Fruit fly (Drosophila melanogaster) whole organism, embryonic: ENCODE data around the gene mib1.

Source experiments
- Aef1 ChIP-seq: fragments of 200-800 bp; sonication (Bioruptor generic); IDR thresholded peaks from 3 replicates; pipeline ENCODE4 v1.3.6; 2022; ENCODE audit warnings: missing biosample characterization, missing genetic modification characterization
- Bgb ChIP-seq: fragments of 200-800 bp; sonication (Bioruptor generic); IDR thresholded peaks from 2 replicates; pipeline ENCODE4 v1.3.6; 2022; ENCODE audit warnings: missing biosample characterization, missing genetic modification characterization; ENCODE audit not compliant: partially characterized antibody
- C15 ChIP-seq: fragments of 200-800 bp; sonication (Bioruptor generic); IDR thresholded peaks from 3 replicates; pipeline ENCODE4 v1.3.6; 2022; ENCODE audit warnings: missing biosample characterization, missing genetic modification characterization
- CG10267 ChIP-seq: fragments of 200-800 bp; sonication (Bioruptor generic); optimal IDR thresholded peaks from 2 replicates; lab custom pipeline; 2018; ENCODE audit warnings: missing biosample characterization, mild to moderate bottlenecking, missing genetic modification characterization, moderate library complexity
- CG10959 ChIP-seq: fragments of 200-800 bp; sonication (Bioruptor generic); IDR thresholded peaks from 2 replicates; pipeline ENCODE4 v1.3.6; 2022; ENCODE audit warnings: missing biosample characterization, missing genetic modification characterization
- CG11695 ChIP-seq: fragments of 200-800 bp; sonication (Bioruptor generic); IDR thresholded peaks from 3 replicates; pipeline ENCODE4 v1.3.6; 2022; ENCODE audit warnings: missing biosample characterization, missing genetic modification characterization
- CG11696 ChIP-seq: fragments of 200-800 bp; sonication (Bioruptor generic); IDR thresholded peaks from 2 replicates; pipeline ENCODE4 v1.3.6; 2022; ENCODE audit warnings: missing biosample characterization, missing genetic modification characterization
- CG12104 ChIP-seq: fragments of 200-800 bp; sonication (Bioruptor generic); optimal IDR thresholded peaks from 3 replicates; lab custom pipeline; 2016; ENCODE audit warnings: missing biosample characterization, missing genetic modification characterization
- CG12236 ChIP-seq: fragments of 200-800 bp; sonication (Bioruptor generic); optimal IDR thresholded peaks from 2 replicates; lab custom pipeline; 2016; ENCODE audit warnings: missing biosample characterization, missing genetic modification characterization
- CG15011 ChIP-seq: fragments of 200-800 bp; sonication (Bioruptor generic); optimal IDR thresholded peaks from 3 replicates; lab custom pipeline; 2018; ENCODE audit warnings: missing biosample characterization, mild to moderate bottlenecking, missing genetic modification characterization
- CG15601 ChIP-seq: fragments of 200-800 bp; sonication (Bioruptor generic); optimal IDR thresholded peaks from 3 replicates; lab custom pipeline; 2019; ENCODE audit warnings: missing biosample characterization, mild to moderate bottlenecking, missing genetic modification characterization, moderate library complexity
- CG16779 ChIP-seq: fragments of 200-800 bp; sonication (Bioruptor generic); IDR thresholded peaks from 2 replicates; pipeline ENCODE4 v1.3.6; 2022; ENCODE audit warnings: missing biosample characterization, missing genetic modification characterization
- CG17568 ChIP-seq: fragments of 200-800 bp; sonication (Bioruptor generic); optimal IDR thresholded peaks from 2 replicates; lab custom pipeline; 2018; ENCODE audit warnings: missing biosample characterization, mild to moderate bottlenecking, missing genetic modification characterization, moderate library complexity
- CG18262 ChIP-seq: fragments of 200-800 bp; optimal IDR thresholded peaks from 3 replicates; lab custom pipeline; 2019; ENCODE audit warnings: missing biosample characterization, mild to moderate bottlenecking, missing genetic modification characterization, moderate library complexity
- CG32532 ChIP-seq: fragments of 200-800 bp; sonication (Bioruptor generic); IDR thresholded peaks from 2 replicates; pipeline ENCODE4 v1.3.6; 2022; ENCODE audit warnings: missing biosample characterization, missing genetic modification characterization
- CG3838 ChIP-seq: fragments of 200-800 bp; sonication (Bioruptor generic); optimal IDR thresholded peaks from 3 replicates; lab custom pipeline; 2016; ENCODE audit warnings: missing biosample characterization, missing genetic modification characterization
- CG4360 ChIP-seq: fragments of 200-800 bp; sonication (Bioruptor generic); IDR thresholded peaks from 2 replicates; pipeline ENCODE4 v1.3.6; 2022; ENCODE audit warnings: missing biosample characterization, missing genetic modification characterization
- CG5180 ChIP-seq: fragments of 200-800 bp; sonication (Bioruptor generic); optimal IDR thresholded peaks from 3 replicates; lab custom pipeline; 2017; ENCODE audit warnings: missing biosample characterization, missing genetic modification characterization, mild to moderate bottlenecking, moderate library complexity, missing genetic modification reagents
- CG6175 ChIP-seq: fragments of 200-800 bp; sonication (Bioruptor generic); IDR thresholded peaks from 3 replicates; pipeline ENCODE4 v1.3.6; 2022; ENCODE audit warnings: missing biosample characterization, missing genetic modification characterization
- CG6683 ChIP-seq: fragments of 200-800 bp; sonication (Bioruptor generic); optimal IDR thresholded peaks from 2 replicates; lab custom pipeline; 2017; ENCODE audit warnings: missing biosample characterization, mild to moderate bottlenecking, missing genetic modification characterization, missing genetic modification reagents
- CG6689 ChIP-seq: fragments of 200-800 bp; sonication (Bioruptor generic); IDR thresholded peaks from 2 replicates; pipeline ENCODE4 v1.3.6; 2022; ENCODE audit warnings: missing biosample characterization, missing genetic modification characterization
- CG7372 ChIP-seq: fragments of 200-800 bp; sonication (Bioruptor generic); IDR thresholded peaks from 2 replicates; pipeline ENCODE4 v1.3.6; 2022; ENCODE audit warnings: missing biosample characterization, missing genetic modification characterization
- CG9215 ChIP-seq: fragments of 200-800 bp; sonication (Bioruptor generic); IDR thresholded peaks from 2 replicates; pipeline ENCODE4 v1.3.6; 2022; ENCODE audit warnings: missing biosample characterization, missing genetic modification characterization
- CG9876 ChIP-seq: fragments of 200-800 bp; sonication (Bioruptor generic); optimal IDR thresholded peaks from 2 replicates; lab custom pipeline; 2016; ENCODE audit warnings: missing biosample characterization, missing genetic modification characterization
- D19A ChIP-seq: fragments of 200-800 bp; optimal IDR thresholded peaks from 3 replicates; lab custom pipeline; 2019; ENCODE audit warnings: missing biosample characterization, mild to moderate bottlenecking, missing genetic modification characterization, moderate library complexity
- Fer2 ChIP-seq: fragments of 200-800 bp; sonication (Bioruptor generic); optimal IDR thresholded peaks from 2 replicates; lab custom pipeline; 2018; ENCODE audit warnings: missing biosample characterization, mild to moderate bottlenecking, missing genetic modification characterization, moderate library complexity
- Hr51 ChIP-seq, 2 experiments: fragments of 200-800 bp; sonication (Bioruptor generic); optimal IDR thresholded peaks; 2 replicates in 1 of 2; 3 replicates in 1 of 2; lab custom pipeline; 2016 to 2018; ENCODE audit warnings: missing biosample characterization in 2 of 2, missing genetic modification characterization in 2 of 2, mild to moderate bottlenecking in 1 of 2, moderate library complexity in 1 of 2
- Jarid2 ChIP-seq: fragments of 200-800 bp; sonication (Bioruptor generic); optimal IDR thresholded peaks from 3 replicates; lab custom pipeline; 2017; ENCODE audit warnings: mild to moderate bottlenecking, missing biosample characterization, missing genetic modification reagents, missing genetic modification characterization
- Mad ChIP-seq: fragments of 200-800 bp; sonication (Bioruptor generic); optimal IDR thresholded peaks from 2 replicates; lab custom pipeline; 2016; ENCODE audit warnings: missing biosample characterization, missing genetic modification characterization
- Max ChIP-seq: fragments of 200-800 bp; sonication (Bioruptor generic); optimal IDR thresholded peaks from 2 replicates; lab custom pipeline; 2016; ENCODE audit warnings: missing biosample characterization, mild to moderate bottlenecking, missing genetic modification characterization
- Opbp ChIP-seq: fragments of 200-800 bp; sonication (Bioruptor generic); IDR thresholded peaks from 3 replicates; pipeline ENCODE4 v1.3.6; 2022; ENCODE audit warnings: missing biosample characterization, missing genetic modification characterization; ENCODE audit not compliant: partially characterized antibody
- Side ChIP-seq: fragments of 200-800 bp; sonication (Bioruptor generic); optimal IDR thresholded peaks from 2 replicates; lab custom pipeline; 2016; ENCODE audit warnings: missing biosample characterization, missing genetic modification characterization
- Sry-β ChIP-seq: fragments of 200-800 bp; sonication (Bioruptor generic); optimal IDR thresholded peaks from 2 replicates; lab custom pipeline; 2018; ENCODE audit warnings: missing biosample characterization, mild to moderate bottlenecking, missing genetic modification characterization, moderate library complexity
- Ssrp ChIP-seq: fragments of 200-800 bp; sonication (Bioruptor generic); optimal IDR thresholded peaks from 2 replicates; lab custom pipeline; 2018; ENCODE audit warnings: missing biosample characterization, mild to moderate bottlenecking, missing genetic modification characterization, moderate library complexity
- Usf ChIP-seq: fragments of 200-800 bp; sonication (Bioruptor generic); optimal IDR thresholded peaks from 2 replicates; lab custom pipeline; 2017; ENCODE audit warnings: missing genotype, missing biosample characterization, missing genetic modification characterization
- bcd ChIP-seq: fragments of 200-800 bp; sonication (Bioruptor generic); optimal IDR thresholded peaks from 2 replicates; lab custom pipeline; 2017; ENCODE audit warnings: missing biosample characterization, mild to moderate bottlenecking, missing genetic modification characterization
- bigmax ChIP-seq: fragments of 200-800 bp; sonication (Bioruptor generic); optimal IDR thresholded peaks from 2 replicates; lab custom pipeline; 2018; ENCODE audit warnings: missing biosample characterization, mild to moderate bottlenecking, missing genetic modification characterization
- bowl ChIP-seq: fragments of 200-800 bp; sonication (Bioruptor generic); IDR thresholded peaks from 2 replicates; pipeline ENCODE4 v1.3.6; 2022; ENCODE audit warnings: missing biosample characterization, missing genetic modification characterization
- chinmo ChIP-seq: fragments of 200-800 bp; sonication (Bioruptor generic); IDR thresholded peaks from 4 replicates; pipeline ENCODE4 v1.3.6; 2022; ENCODE audit warnings: missing biosample characterization, missing genetic modification characterization; ENCODE audit not compliant: partially characterized antibody
- org-1 ChIP-seq: fragments of 200-800 bp; sonication (Bioruptor generic); optimal IDR thresholded peaks from 2 replicates; lab custom pipeline; 2017; ENCODE audit warnings: missing biosample characterization, missing genetic modification characterization
- row ChIP-seq: fragments of 200-800 bp; sonication (Bioruptor generic); IDR thresholded peaks from 3 replicates; pipeline ENCODE4 v1.3.6; 2022; ENCODE audit warnings: missing biosample characterization, missing genetic modification characterization
- slou ChIP-seq: fragments of 200-800 bp; sonication (Bioruptor generic); optimal IDR thresholded peaks from 3 replicates; lab custom pipeline; 2016; ENCODE audit warnings: missing biosample characterization, missing genetic modification characterization
- usp ChIP-seq: fragments of >200 bp; optimal IDR thresholded peaks from 2 replicates; lab custom pipeline; 2017; ENCODE audit warnings: missing biosample characterization, missing genetic modification characterization
- vfl ChIP-seq: fragments of 200-800 bp; sonication (Bioruptor generic); optimal IDR thresholded peaks from 2 replicates; lab custom pipeline; 2016; ENCODE audit warnings: missing biosample characterization, missing genetic modification characterization
- vnd ChIP-seq: fragments of 200-800 bp; sonication (Bioruptor generic); IDR thresholded peaks from 3 replicates; pipeline ENCODE4 v1.3.6; 2022; ENCODE audit warnings: missing biosample characterization, missing genetic modification characterization; ENCODE audit not compliant: partially characterized antibody
- vvl ChIP-seq: fragments of 200-800 bp; sonication (Bioruptor generic); IDR thresholded peaks from 2 replicates; pipeline ENCODE4 v1.3.6; 2022; ENCODE audit warnings: missing biosample characterization, missing genetic modification characterization

mib1 gene

dm6 chr3L:16011319-16012210 is at the start of gene mib1 (continued):
- TF ChIP-seq chinmo (GFP tag; lab: Robert Waterston, UW) = peak; percentile 95; the same call in 3 of the 4 replicates
- TF ChIP-seq Hr51 (GFP tag; optimal IDR thresholded peaks at IDR 0.05; lab: Kevin White, UChicago) = peak in 1 of 2 experiments; percentile 5
- no peak for TF ChIP-seq CG15011 (GFP tag; lab: Kevin White, UChicago)
- TF ChIP-seq CG3838 (GFP tag; lab: Kevin White, UChicago) = no peak
- TF ChIP-seq CG6175 (GFP tag; lab: Robert Waterston, UW) = no peak
- TF ChIP-seq CG32532 (GFP tag; lab: Robert Waterston, UW) = peak; percentile 57
- TF ChIP-seq CG11695 (GFP tag; lab: Robert Waterston, UW) = no peak; the same call in 2 of the 3 replicates
- TF ChIP-seq Opbp (GFP tag; lab: Robert Waterston, UW) = peak; percentile 95
- TF ChIP-seq slou = no peak
- peak; percentile 90 for TF ChIP-seq row (GFP tag; lab: Robert Waterston, UW)
- peak; percentile 82 for TF ChIP-seq vnd (GFP tag; lab: Robert Waterston, UW)
- no peak for TF ChIP-seq CG12104 (GFP tag; lab: Kevin White, UChicago)
- TF ChIP-seq Bgb (GFP tag; lab: Robert Waterston, UW) = peak; percentile 95
- no peak for TF ChIP-seq Mad
- no peak for TF ChIP-seq Usf (GFP tag; lab: Kevin White, UChicago)
- no peak for TF ChIP-seq vfl (GFP tag; lab: Kevin White, UChicago)
- TF ChIP-seq Fer2 = no peak
- TF ChIP-seq org-1 = no peak
- TF ChIP-seq bowl (GFP tag; lab: Robert Waterston, UW) = no peak
- TF ChIP-seq CG4360 (GFP tag; lab: Robert Waterston, UW) = 0 out of 2 replicates have a peak, but pooled peaks have one; percentile 30
- TF ChIP-seq bcd (GFP tag; lab: Kevin White, UChicago) = peak; percentile 52
- TF ChIP-seq Sry-β (GFP tag; lab: Kevin White, UChicago) = peak; percentile 58
- TF ChIP-seq CG6689 (GFP tag; lab: Robert Waterston, UW) = no peak
- no peak for TF ChIP-seq D19A
- no peak for TF ChIP-seq CG10959 (GFP tag; lab: Robert Waterston, UW)
- no peak for TF ChIP-seq C15 (GFP tag; lab: Robert Waterston, UW)
- TF ChIP-seq CG12236 (GFP tag; lab: Kevin White, UChicago) = no peak
- TF ChIP-seq Max (GFP tag; lab: Kevin White, UChicago) = no peak
- TF ChIP-seq CG10267 (tag; lab: Kevin White, UChicago) = peak; percentile 79
- peak; percentile 15 for TF ChIP-seq bigmax (GFP tag; lab: Kevin White, UChicago)
- peak; percentile 44; the same call in 1 of the 2 replicates for TF ChIP-seq vvl (GFP tag; lab: Robert Waterston, UW)
- TF ChIP-seq CG17568 (GFP tag; lab: Kevin White, UChicago) = no peak
- no peak for TF ChIP-seq CG5180 (GFP tag; lab: Kevin White, UChicago)
- peak; percentile 66 for TF ChIP-seq CG15601 (tag; lab: Kevin White, UChicago)
- TF ChIP-seq CG18262 (tag; lab: Kevin White, UChicago) = no peak
- TF ChIP-seq CG7372 (GFP tag; lab: Robert Waterston, UW) = no peak
- TF ChIP-seq CG6683 (GFP tag; lab: Kevin White, UChicago) = no peak
- no peak for TF ChIP-seq CG11696 (GFP tag; lab: Robert Waterston, UW)
- TF ChIP-seq Ssrp = no peak
- TF ChIP-seq Jarid2 (GFP tag; lab: Kevin White, UChicago) = peak; percentile 70
- TF ChIP-seq CG9215 = no peak
- 0 out of 3 replicates have a peak, but pooled peaks have one; percentile 19 for TF ChIP-seq Aef1 (GFP tag; lab: Robert Waterston, UW)
- TF ChIP-seq CG16779 = no peak
- no peak for TF ChIP-seq Side
- no peak for TF ChIP-seq CG9876 (GFP tag; lab: Kevin White, UChicago)
- no peak for TF ChIP-seq usp (GFP tag; lab: Kevin White, UChicago)
